Fruit fly (Drosophila melanogaster) whole organism, wandering third instar larva: ENCODE results near the gene sd.

Source experiments
- Abd-B ChIP-seq: fragments of >200 bp; optimal IDR thresholded peaks from 2 replicates; lab custom pipeline; 2017; ENCODE audit warnings: missing biosample characterization, missing genetic modification characterization
- CG32264 ChIP-seq: fragments of 200-800 bp; sonication (Bioruptor generic); optimal IDR thresholded peaks from 2 replicates; lab custom pipeline; 2016; ENCODE audit warnings: missing biosample characterization, missing genetic modification characterization
- CG9705 ChIP-seq: fragments of 200-800 bp; sonication (Bioruptor generic); optimal IDR thresholded peaks from 2 replicates; lab custom pipeline; 2018; ENCODE audit warnings: missing biosample characterization, mild to moderate bottlenecking, missing genetic modification characterization
- CrebA ChIP-seq: fragments of 200-800 bp; sonication (Bioruptor generic); optimal IDR thresholded peaks from 2 replicates; lab custom pipeline; 2016; ENCODE audit warnings: missing biosample characterization, mild to moderate bottlenecking, missing genetic modification characterization, borderline replicate concordance
- GATAd ChIP-seq: sonication (Bioruptor generic); optimal IDR thresholded peaks from 2 replicates; lab custom pipeline; 2016; ENCODE audit warnings: missing biosample characterization, missing genetic modification characterization
- HLH106 ChIP-seq: fragments of 200-800 bp; optimal IDR thresholded peaks from 3 replicates; lab custom pipeline; 2019; ENCODE audit warnings: missing biosample characterization, mild to moderate bottlenecking, missing genetic modification characterization, moderate library complexity
- Hnf4 ChIP-seq: fragments of 200-800 bp; sonication (Bioruptor generic); optimal IDR thresholded peaks from 2 replicates; lab custom pipeline; 2016; ENCODE audit warnings: missing biosample characterization, mild to moderate bottlenecking, missing genetic modification characterization
- Hr83 ChIP-seq: fragments of 200-300 bp; sonication (Bioruptor generic); optimal IDR thresholded peaks from 2 replicates; lab custom pipeline; 2016; ENCODE audit warnings: missing biosample characterization, mild to moderate bottlenecking, missing genetic modification characterization, moderate library complexity; ENCODE audit not compliant: poor library complexity, severe bottlenecking
- Jra ChIP-seq: sonication (Bioruptor generic); optimal IDR thresholded peaks from 2 replicates; lab custom pipeline; 2016; ENCODE audit warnings: missing biosample characterization, missing genetic modification characterization
- Mio ChIP-seq: sonication (Bioruptor generic); optimal IDR thresholded peaks from 2 replicates; lab custom pipeline; 2016; ENCODE audit warnings: missing biosample characterization, missing genetic modification characterization
- N ChIP-seq: fragments of >200 bp; optimal IDR thresholded peaks from 2 replicates; lab custom pipeline; 2018; ENCODE audit warnings: missing biosample characterization, missing external identifiers, missing genetic modification characterization
- OdsH ChIP-seq: fragments of 200-800 bp; sonication (Bioruptor generic); optimal IDR thresholded peaks from 2 replicates; lab custom pipeline; 2016; ENCODE audit warnings: missing biosample characterization, mild to moderate bottlenecking, missing genetic modification characterization
- Rel ChIP-seq, 2 experiments: fragments of 200-800 bp; sonication (Bioruptor generic) in 1 of 2; optimal IDR thresholded peaks; 2 replicates in 1 of 2; 3 replicates in 1 of 2; lab custom pipeline; 2016 to 2019; ENCODE audit warnings: mild to moderate bottlenecking in 2 of 2, missing biosample characterization in 2 of 2, missing genetic modification characterization in 2 of 2, moderate library complexity in 1 of 2
- Sp1 ChIP-seq: fragments of 200-800 bp; sonication (Bioruptor generic); optimal IDR thresholded peaks from 3 replicates; lab custom pipeline; 2019; ENCODE audit warnings: missing biosample characterization, mild to moderate bottlenecking, missing genetic modification characterization, moderate library complexity
- Vsx2 ChIP-seq: fragments of 200-300, 225-300 bp; sonication (Bioruptor generic); optimal IDR thresholded peaks from 2 replicates; lab custom pipeline; 2018; ENCODE audit warnings: missing biosample characterization, missing genetic modification characterization; ENCODE audit not compliant: partially characterized antibody
- br ChIP-seq: fragments of 200-800 bp; sonication (Bioruptor generic); optimal IDR thresholded peaks from 2 replicates; lab custom pipeline; 2016; ENCODE audit warnings: missing biosample characterization, missing genetic modification characterization
- dl ChIP-seq, 2 experiments: fragments of 175-275, 200-275 bp in 1 of 2; fragments of 200-275 bp in 1 of 2; sonication (Bioruptor generic); optimal IDR thresholded peaks; lab custom pipeline; 2018; ENCODE audit warnings: mild to moderate bottlenecking in 2 of 2, missing biosample characterization in 2 of 2, missing genetic modification characterization in 2 of 2, moderate library complexity in 2 of 2; ENCODE audit not compliant: partially characterized antibody in 2 of 2, insufficient read depth in 1 of 2
- dmrt93B ChIP-seq: fragments of 200-800 bp; sonication (Bioruptor generic); optimal IDR thresholded peaks from 2 replicates; lab custom pipeline; 2018; ENCODE audit warnings: missing biosample characterization, mild to moderate bottlenecking, missing genetic modification characterization
- dsf ChIP-seq: sonication (Bioruptor generic); optimal IDR thresholded peaks from 2 replicates; lab custom pipeline; 2016; ENCODE audit warnings: missing biosample characterization, missing genetic modification characterization, borderline replicate concordance
- fru ChIP-seq: fragments of 200-800 bp; sonication (Bioruptor generic); optimal IDR thresholded peaks from 3 replicates; lab custom pipeline; 2016; ENCODE audit warnings: missing biosample characterization, mild to moderate bottlenecking, missing genetic modification characterization
- h ChIP-seq: fragments of 200-800 bp; sonication (Bioruptor generic); optimal IDR thresholded peaks from 3 replicates; lab custom pipeline; 2016; ENCODE audit warnings: missing biosample characterization, mild to moderate bottlenecking, missing genetic modification characterization
- pan ChIP-seq: fragments of >200 bp; optimal IDR thresholded peaks from 2 replicates; lab custom pipeline; 2017
- psq ChIP-seq: fragments of 200-800 bp; sonication (Bioruptor generic); optimal IDR thresholded peaks from 3 replicates; lab custom pipeline; 2017; ENCODE audit warnings: missing biosample characterization, mild to moderate bottlenecking, missing genetic modification characterization, moderate library complexity
- rgr ChIP-seq: fragments of 200-800 bp; sonication (Bioruptor generic); optimal IDR thresholded peaks from 3 replicates; lab custom pipeline; 2016; ENCODE audit warnings: missing biosample characterization, mild to moderate bottlenecking, missing genetic modification characterization
- sv ChIP-seq: fragments of 200-800 bp; sonication (Bioruptor generic); optimal IDR thresholded peaks from 3 replicates; lab custom pipeline; 2016; ENCODE audit warnings: missing biosample characterization, missing genetic modification characterization
- usp ChIP-seq: fragments of >200 bp; optimal IDR thresholded peaks from 2 replicates; lab custom pipeline; 2017; ENCODE audit warnings: missing biosample characterization, missing genetic modification characterization

Gene sd

DNA sequence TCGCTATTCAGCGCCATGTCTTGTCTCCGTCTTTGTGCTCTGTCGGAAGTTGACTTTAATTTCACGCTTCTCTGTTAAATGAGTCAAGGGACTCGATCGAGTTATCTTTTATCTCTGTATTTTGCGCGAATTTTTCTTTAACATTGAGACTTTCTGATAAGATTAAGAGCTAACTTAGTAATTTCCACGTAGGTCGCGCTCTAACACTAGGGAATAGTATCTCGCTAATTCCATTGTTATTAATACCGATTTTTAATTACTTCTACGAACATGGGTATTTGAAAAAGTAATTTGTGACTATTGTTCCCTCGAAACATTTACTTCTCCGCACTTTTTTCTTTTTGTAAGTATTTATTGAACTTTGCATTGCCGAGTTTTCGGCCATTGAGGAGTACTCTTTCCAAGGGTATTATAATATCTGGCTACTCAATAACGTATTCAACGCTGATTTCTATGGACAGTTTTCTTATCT, 37.7 kb upstream of the sd start, which contains the start of gene CG8952:
CG8952 (minus strand) TSS at position 51 of the 472 bp plus-strand sequence.
- TF ChIP-seq dmrt93B, result no peak
- no peak for TF ChIP-seq br (GFP tag; lab: Kevin White, UChicago)
- no peak for TF ChIP-seq fru (GFP tag; lab: Kevin White, UChicago)
- no peak for TF ChIP-seq rgr (GFP tag; lab: Kevin White, UChicago)

DNA sequence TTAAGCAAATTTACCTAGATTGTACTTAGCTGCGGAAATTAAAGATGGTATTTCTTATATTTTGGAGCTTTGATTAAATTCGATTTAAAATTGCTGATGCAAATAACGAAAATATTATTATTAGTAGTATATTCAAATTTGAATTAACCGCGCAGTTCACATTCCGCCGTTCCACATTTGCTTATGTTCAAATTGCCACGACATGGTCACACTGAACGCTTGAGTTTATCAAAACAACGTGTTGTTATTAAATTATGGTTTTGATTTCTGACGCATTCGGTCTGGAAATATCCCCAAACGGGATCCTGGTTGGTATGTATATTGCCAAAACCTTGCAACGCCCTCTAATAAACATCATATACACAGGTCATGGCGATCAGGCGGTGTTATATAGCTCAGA, 34.7 kb upstream of the sd start, which contains the start of gene CG33172:
CG33172 (plus strand) TSS at position 208 of the 400 bp plus-strand sequence.
- no peak for TF ChIP-seq OdsH

DNA sequence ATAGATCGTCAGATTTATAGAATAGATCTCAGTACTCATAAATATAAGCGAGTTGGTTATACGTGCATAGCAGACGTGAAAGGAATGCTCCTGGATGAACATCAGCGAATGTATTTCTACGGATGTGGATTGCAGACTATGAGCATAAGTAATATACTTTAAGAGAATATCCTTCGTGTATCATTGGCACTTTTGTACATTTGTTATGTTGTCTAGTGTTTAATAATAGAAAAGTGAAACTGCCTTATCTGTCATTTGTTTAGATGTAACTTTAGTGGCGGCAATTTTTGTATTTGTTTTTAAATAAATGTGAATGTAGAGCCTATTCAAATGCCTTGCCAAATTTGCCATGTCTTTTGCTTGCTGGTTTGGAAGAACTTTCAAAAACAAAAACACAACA, 31.5 kb upstream of the sd start, which contains the start of gene CG43672:
CG43672 (plus strand) TSS at position 301 of the 400 bp plus-strand sequence.
- TF ChIP-seq h (GFP tag; lab: Kevin White, UChicago) (no peak), Rel (GFP tag; optimal IDR thresholded peaks at IDR 0.05; lab: Kevin White, UChicago) (no peak), Rel (tag; optimal IDR thresholded peaks at IDR 0.05; lab: Kevin White, UChicago) (no peak), HLH106 (tag; lab: Kevin White, UChicago) (no peak), psq (GFP tag; lab: Kevin White, UChicago) (no peak), sv (GFP tag; lab: Kevin White, UChicago) (no peak), GATAd (GFP tag; lab: Kevin White, UChicago) (no peak), dl (GFP tag; optimal IDR thresholded peaks at IDR 0.05; lab: Kevin White, UChicago; ENCODE audit: insufficient read depth in 1 of 2, partially characterized antibody in 2 of 2) (no peak), Mio (GFP tag; lab: Kevin White, UChicago) (no peak), Sp1 (GFP tag; lab: Kevin White, UChicago) (no peak), usp (no peak), Hnf4 (no peak), Hr83 (GFP tag; lab: Kevin White, UChicago) (no peak), fru (GFP tag; lab: Kevin White, UChicago) (no peak), Vsx2 (GFP tag; lab: Kevin White, UChicago) (no peak)

DNA sequence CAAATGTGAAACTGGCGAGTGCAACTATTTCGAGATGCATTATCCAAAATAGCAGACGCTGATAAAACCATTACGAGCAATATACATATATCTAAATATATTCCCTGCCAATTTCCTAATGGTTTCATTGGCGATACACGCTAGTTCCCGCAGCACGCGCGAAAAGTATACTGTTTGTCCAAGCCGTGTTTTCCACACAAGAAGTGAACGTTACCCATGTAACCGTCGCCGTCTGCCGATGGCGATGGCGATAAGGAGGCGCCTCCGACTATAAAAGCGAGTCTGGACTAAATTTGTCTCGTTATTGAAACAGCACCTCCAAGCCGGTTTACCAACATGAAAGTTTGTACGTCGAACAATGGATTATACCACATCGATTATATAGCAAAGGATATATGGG, 25.3 kb upstream of the sd start, which contains the start of gene CG43673:
CG43673 (plus strand) TSS at position 301 of the 400 bp plus-strand sequence.
- TF ChIP-seq Sp1 (GFP tag; lab: Kevin White, UChicago), result no peak
- TF ChIP-seq GATAd (GFP tag; lab: Kevin White, UChicago), result no peak
- TF ChIP-seq usp, result no peak
- TF ChIP-seq CG9705, result no peak
- TF ChIP-seq Abd-B (GFP tag; lab: Kevin White, UChicago), result no peak
- no peak for TF ChIP-seq br (GFP tag; lab: Kevin White, UChicago)
- TF ChIP-seq CrebA (GFP tag; lab: Kevin White, UChicago), result no peak
- no peak for TF ChIP-seq Rel (GFP tag; optimal IDR thresholded peaks at IDR 0.05; lab: Kevin White, UChicago)
- no peak for TF ChIP-seq Rel (tag; optimal IDR thresholded peaks at IDR 0.05; lab: Kevin White, UChicago)
- TF ChIP-seq CG32264 (GFP tag; lab: Kevin White, UChicago), result no peak

DNA sequence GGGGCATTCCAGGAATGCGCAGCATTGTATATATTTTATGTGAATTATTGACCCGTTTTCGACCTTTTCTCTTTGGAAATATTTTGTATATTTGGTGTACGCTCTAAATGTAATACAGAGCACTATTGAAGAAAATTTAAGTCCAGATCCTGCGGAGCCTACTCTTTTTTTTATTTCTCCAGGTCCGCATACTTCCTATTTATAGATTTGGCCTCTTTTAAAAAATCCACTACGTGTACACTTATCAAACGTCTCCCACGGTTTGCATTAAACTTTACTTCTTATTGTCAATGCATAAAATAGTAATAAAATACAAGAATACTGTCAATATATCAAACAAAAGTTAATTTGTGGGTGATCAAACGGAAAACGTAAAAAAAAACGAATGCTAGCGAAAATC, 20.6 kb upstream of the sd start, which contains the start of gene Efhc1.1:
Efhc1.1 (minus strand) TSS at position 101 of the 400 bp plus-strand sequence.
- TF ChIP-seq dsf (GFP tag; lab: Kevin White, UChicago), result no peak
- TF ChIP-seq, all 38 proteins: peak for 0

DNA sequence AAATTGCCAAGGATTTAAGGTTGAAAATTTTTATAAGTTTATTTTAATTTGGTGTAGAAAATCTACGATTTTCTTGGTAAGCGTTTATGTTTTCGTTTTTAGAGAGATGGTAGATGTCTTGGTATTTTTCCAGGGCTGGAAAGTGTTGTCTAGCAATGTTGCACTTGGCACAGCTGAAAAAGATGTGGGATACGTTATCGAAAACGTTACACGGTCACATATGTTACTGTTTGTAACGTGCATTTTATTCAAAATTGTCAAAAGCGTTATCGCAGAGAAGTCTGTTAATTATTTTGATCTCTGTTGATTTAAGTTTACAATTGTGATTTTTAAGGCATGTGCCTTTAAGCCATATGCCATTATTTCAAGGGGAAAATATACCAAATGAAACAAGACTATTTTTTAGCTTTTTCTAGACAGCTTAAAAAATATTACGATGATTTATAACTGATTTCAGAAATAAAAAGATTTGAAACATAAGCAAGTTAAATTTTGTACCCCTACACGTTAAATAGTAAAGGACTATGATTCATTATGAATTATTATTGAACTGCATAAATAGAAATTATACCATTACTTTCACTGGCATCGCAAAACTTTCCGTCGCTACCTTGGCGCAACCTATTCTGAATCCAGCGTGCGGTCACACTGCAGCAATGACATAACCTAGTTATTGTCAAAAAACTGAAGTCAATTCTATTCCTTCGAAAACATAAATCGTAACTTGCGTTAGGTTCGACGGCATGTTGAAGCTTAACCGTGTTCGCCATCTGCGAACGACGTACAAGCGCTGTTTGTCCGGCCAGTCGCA, 18.5 kb upstream of the sd start, which contains the start of the genes Paf-AHalpha and mRpS30:
Paf-AHalpha (minus strand) TSS at position 155 of the 811 bp plus-strand sequence.
mRpS30 (plus strand) TSS at position 619 of the 811 bp plus-strand sequence.
- TF ChIP-seq Hr83 (GFP tag; lab: Kevin White, UChicago) (peak; percentile 45), dsf (GFP tag; lab: Kevin White, UChicago) (no peak), pan (lab: Kevin White, UChicago) (no peak), Jra (GFP tag; lab: Kevin White, UChicago) (peak; percentile 22), N (GFP tag; lab: Kevin White, UChicago) (no peak)
- TF ChIP-seq, all 38 proteins: peak for 2
